Fruit fly (Drosophila melanogaster) whole organism, embryonic: ENCODE data around the gene Ythdf.

ENCODE experiments used
- BEAF-32 ChIP-seq: fragments of 200-800 bp; sonication (Bioruptor generic); optimal IDR thresholded peaks from 3 replicates; lab custom pipeline; 2017; ENCODE audit warnings: missing biosample characterization, missing genetic modification characterization, mild to moderate bottlenecking, moderate library complexity, missing genetic modification reagents
- CG10274 ChIP-seq: fragments of 200-800 bp; sonication (Bioruptor generic); optimal IDR thresholded peaks from 3 replicates; lab custom pipeline; 2017; ENCODE audit warnings: missing biosample characterization, mild to moderate bottlenecking, missing genetic modification characterization
- CG12155 ChIP-seq: fragments of 200-800 bp; sonication (Bioruptor generic); optimal IDR thresholded peaks from 3 replicates; lab custom pipeline; 2016; ENCODE audit warnings: missing biosample characterization, missing genetic modification characterization
- CG12659 ChIP-seq: fragments of 200-800 bp; sonication (Bioruptor generic); optimal IDR thresholded peaks from 3 replicates; lab custom pipeline; 2017; ENCODE audit warnings: mild to moderate bottlenecking, missing biosample characterization, missing genetic modification reagents, missing genetic modification characterization
- CG13287 ChIP-seq: fragments of 200-800 bp; sonication (Bioruptor generic); IDR thresholded peaks from 2 replicates; pipeline ENCODE4 v1.3.6; 2022; ENCODE audit warnings: missing biosample characterization, missing genetic modification characterization; ENCODE audit not compliant: partially characterized antibody
- CG14710 ChIP-seq: fragments of 200-800 bp; sonication (Bioruptor generic); optimal IDR thresholded peaks from 3 replicates; lab custom pipeline; 2019; ENCODE audit warnings: missing biosample characterization, mild to moderate bottlenecking, missing genetic modification characterization, moderate library complexity
- CG15696 ChIP-seq: fragments of 200-800 bp; sonication (Bioruptor generic); optimal IDR thresholded peaks from 2 replicates; lab custom pipeline; 2019; ENCODE audit warnings: missing biosample characterization, mild to moderate bottlenecking, missing genetic modification characterization, moderate library complexity
- CG2116 ChIP-seq: fragments of 200-800 bp; sonication (Bioruptor generic); optimal IDR thresholded peaks from 3 replicates; lab custom pipeline; 2018; ENCODE audit warnings: missing biosample characterization, mild to moderate bottlenecking, missing genetic modification characterization
- CG32767 ChIP-seq: fragments of 200-800 bp; sonication (Bioruptor generic); IDR thresholded peaks from 2 replicates; pipeline ENCODE4 v1.3.6; 2022; ENCODE audit warnings: missing biosample characterization, missing genetic modification characterization
- CG3847 ChIP-seq: fragments of 200-800 bp; sonication (Bioruptor generic); IDR thresholded peaks from 2 replicates; pipeline ENCODE4 v1.3.6; 2022; ENCODE audit warnings: missing biosample characterization, missing genetic modification characterization
- CG4360 ChIP-seq: fragments of 200-800 bp; sonication (Bioruptor generic); IDR thresholded peaks from 2 replicates; pipeline ENCODE4 v1.3.6; 2022; ENCODE audit warnings: missing biosample characterization, missing genetic modification characterization
- CG4617 ChIP-seq: fragments of 200-800 bp; sonication (Bioruptor generic); optimal IDR thresholded peaks from 3 replicates; lab custom pipeline; 2016; ENCODE audit warnings: missing biosample characterization, missing genetic modification characterization, borderline replicate concordance
- CG6854 ChIP-seq: fragments of 200-800 bp; sonication (Bioruptor generic); optimal IDR thresholded peaks from 3 replicates; lab custom pipeline; 2017; ENCODE audit warnings: missing biosample characterization, mild to moderate bottlenecking, missing genetic modification characterization
- CG7786 ChIP-seq: fragments of 200-800 bp; sonication (Bioruptor generic); optimal IDR thresholded peaks from 2 replicates; lab custom pipeline; 2016; ENCODE audit warnings: missing biosample characterization, missing genetic modification characterization
- Chrac-16 ChIP-seq: fragments of 200-800 bp; sonication (Bioruptor generic); optimal IDR thresholded peaks from 3 replicates; lab custom pipeline; 2016; ENCODE audit warnings: missing biosample characterization, missing genetic modification characterization
- Dll ChIP-seq: fragments of 200-800 bp; sonication (Bioruptor generic); IDR thresholded peaks from 4 replicates; pipeline ENCODE4 v1.3.6; 2022; ENCODE audit warnings: missing biosample characterization, missing genetic modification characterization; ENCODE audit not compliant: partially characterized antibody
- Dref ChIP-seq: fragments of 200-800 bp; sonication (Bioruptor generic); IDR thresholded peaks from 2 replicates; pipeline ENCODE4 v1.3.6; 2022; ENCODE audit warnings: missing biosample characterization, missing genetic modification characterization
- Ets97D ChIP-seq: fragments of 200-800 bp; sonication (Bioruptor generic); optimal IDR thresholded peaks from 3 replicates; lab custom pipeline; 2016; ENCODE audit warnings: missing biosample characterization, missing genetic modification characterization
- Fer3 ChIP-seq: fragments of 200-800 bp; sonication (Bioruptor generic); optimal IDR thresholded peaks from 2 replicates; lab custom pipeline; 2018; ENCODE audit warnings: missing biosample characterization, mild to moderate bottlenecking, missing genetic modification characterization, moderate library complexity
- GATAe ChIP-seq: fragments of 200-800 bp; sonication (Bioruptor generic); conservative IDR thresholded peaks from 2 replicates; pipeline ENCODE4 v1.3.6; 2022; ENCODE audit warnings: missing biosample characterization, missing genetic modification characterization
- Hr78 ChIP-seq, 2 experiments: fragments of 200-800 bp in 1 of 2; fragments of >200 bp in 1 of 2; sonication (Bioruptor generic) in 1 of 2; optimal IDR thresholded peaks; 2 replicates each; lab custom pipeline; 2017 to 2019; ENCODE audit warnings: missing biosample characterization in 2 of 2, missing genetic modification characterization in 2 of 2, mild to moderate bottlenecking in 1 of 2, moderate library complexity in 1 of 2
- Max ChIP-seq: fragments of 200-800 bp; sonication (Bioruptor generic); optimal IDR thresholded peaks from 2 replicates; lab custom pipeline; 2016; ENCODE audit warnings: missing biosample characterization, mild to moderate bottlenecking, missing genetic modification characterization
- Neu2 ChIP-seq: fragments of 200-800 bp; sonication (Bioruptor generic); optimal IDR thresholded peaks from 3 replicates; lab custom pipeline; 2016; ENCODE audit warnings: missing biosample characterization, missing genetic modification characterization, borderline replicate concordance
- Nf-YB ChIP-seq: fragments of 200-800 bp; sonication (Bioruptor generic); optimal IDR thresholded peaks from 3 replicates; lab custom pipeline; 2019; ENCODE audit warnings: missing biosample characterization, mild to moderate bottlenecking, missing genetic modification characterization, moderate library complexity
- Sry-δ ChIP-seq: fragments of 200-800 bp; sonication (Bioruptor generic); optimal IDR thresholded peaks from 2 replicates; lab custom pipeline; 2016; ENCODE audit warnings: missing biosample characterization, missing genetic modification characterization
- Stat92E ChIP-seq, 3 experiments: fragments of >200 bp in 2 of 3; fragments of 200-800 bp in 1 of 3; sonication (Bioruptor generic) in 1 of 3; optimal IDR thresholded peaks; 2 replicates each; lab custom pipeline; 2017 to 2019; ENCODE audit warnings: missing biosample characterization in 3 of 3, missing genetic modification characterization in 3 of 3, mild to moderate bottlenecking in 1 of 3, moderate library complexity in 1 of 3
- amos ChIP-seq: fragments of 200-800 bp; sonication (Bioruptor generic); IDR thresholded peaks from 2 replicates; pipeline ENCODE4 v1.3.6; 2022; ENCODE audit warnings: missing biosample characterization, missing genetic modification characterization; ENCODE audit not compliant: partially characterized antibody
- ash1 ChIP-seq: fragments of 200-800 bp; sonication (Bioruptor generic); optimal IDR thresholded peaks from 2 replicates; lab custom pipeline; 2018; ENCODE audit warnings: missing biosample characterization, mild to moderate bottlenecking, missing genetic modification characterization
- cad ChIP-seq: fragments of >200 bp; optimal IDR thresholded peaks from 2 replicates; lab custom pipeline; 2017; ENCODE audit warnings: missing biosample characterization, missing genetic modification characterization
- ci ChIP-seq: fragments of 200-800 bp; sonication (Bioruptor generic); IDR thresholded peaks from 3 replicates; pipeline ENCODE4 v1.3.6; 2022; ENCODE audit warnings: missing biosample characterization, missing genetic modification characterization
- croc ChIP-seq: fragments of 200-800 bp; sonication (Bioruptor generic); conservative IDR thresholded peaks from 3 replicates; pipeline ENCODE4 v1.3.6; 2022; ENCODE audit warnings: missing biosample characterization, missing genetic modification characterization
- danr ChIP-seq: fragments of 200-800 bp; sonication (Bioruptor generic); IDR thresholded peaks from 2 replicates; pipeline ENCODE4 v1.3.6; 2022; ENCODE audit warnings: missing biosample characterization, missing genetic modification characterization
- eve ChIP-seq, 2 experiments: fragments of >200 bp; optimal IDR thresholded peaks; 2 replicates each; lab custom pipeline; 2017; ENCODE audit warnings: missing biosample characterization in 2 of 2, missing genetic modification characterization in 2 of 2
- ewg ChIP-seq: fragments of 200-800 bp; sonication (Bioruptor generic); optimal IDR thresholded peaks from 3 replicates; lab custom pipeline; 2017; ENCODE audit warnings: mild to moderate bottlenecking, missing biosample characterization, missing genetic modification reagents, missing genetic modification characterization
- inv ChIP-seq: fragments of 200-800 bp; sonication (Bioruptor generic); IDR thresholded peaks from 2 replicates; pipeline ENCODE4 v1.3.6; 2022; ENCODE audit warnings: missing biosample characterization, missing genetic modification characterization; ENCODE audit not compliant: partially characterized antibody
- jing ChIP-seq: fragments of 200-800 bp; sonication (Bioruptor generic); optimal IDR thresholded peaks from 2 replicates; lab custom pipeline; 2018; ENCODE audit warnings: missing biosample characterization, mild to moderate bottlenecking, missing genetic modification characterization
- klu ChIP-seq: fragments of 200-800 bp; sonication (Bioruptor generic); IDR thresholded peaks from 2 replicates; pipeline ENCODE4 v1.3.6; 2022; ENCODE audit warnings: missing biosample characterization, missing genetic modification characterization
- mirr ChIP-seq: fragments of 200-800 bp; sonication (Bioruptor generic); optimal IDR thresholded peaks from 3 replicates; lab custom pipeline; 2018; ENCODE audit warnings: missing biosample characterization, mild to moderate bottlenecking, missing genetic modification characterization
- pho ChIP-seq: fragments of 200-800 bp; sonication (Bioruptor generic); optimal IDR thresholded peaks from 2 replicates; lab custom pipeline; 2016; ENCODE audit warnings: missing biosample characterization, missing genetic modification characterization
- phol ChIP-seq: fragments of 200-800 bp; sonication (Bioruptor generic); optimal IDR thresholded peaks from 3 replicates; lab custom pipeline; 2018; ENCODE audit warnings: missing biosample characterization, mild to moderate bottlenecking, missing genetic modification characterization, moderate library complexity
- slp2 ChIP-seq: fragments of 200-800 bp; sonication (Bioruptor generic); optimal IDR thresholded peaks from 2 replicates; lab custom pipeline; 2016; ENCODE audit warnings: missing biosample characterization, missing genetic modification characterization
- stwl ChIP-seq: fragments of 200-800 bp; sonication (Bioruptor generic); optimal IDR thresholded peaks from 3 replicates; lab custom pipeline; 2018; ENCODE audit warnings: missing biosample characterization, mild to moderate bottlenecking, missing genetic modification characterization, moderate library complexity
- trem ChIP-seq: fragments of 200-800 bp; optimal IDR thresholded peaks from 3 replicates; lab custom pipeline; 2019; ENCODE audit warnings: missing biosample characterization, mild to moderate bottlenecking, missing genetic modification characterization, moderate library complexity
- vnd ChIP-seq: fragments of 200-800 bp; sonication (Bioruptor generic); IDR thresholded peaks from 3 replicates; pipeline ENCODE4 v1.3.6; 2022; ENCODE audit warnings: missing biosample characterization, missing genetic modification characterization; ENCODE audit not compliant: partially characterized antibody
- wek ChIP-seq: fragments of 200-800 bp; sonication (Bioruptor generic); optimal IDR thresholded peaks from 3 replicates; lab custom pipeline; 2018; ENCODE audit warnings: missing biosample characterization, mild to moderate bottlenecking, missing genetic modification characterization, moderate library complexity
- zen2 ChIP-seq: fragments of 200-800 bp; sonication (Bioruptor generic); IDR thresholded peaks from 3 replicates; pipeline ENCODE4 v1.3.6; 2022; ENCODE audit warnings: missing biosample characterization, missing genetic modification characterization; ENCODE audit not compliant: partially characterized antibody
- zfh2 ChIP-seq: fragments of 200-800 bp; sonication (Bioruptor generic); optimal IDR thresholded peaks from 2 replicates; lab custom pipeline; 2016; ENCODE audit warnings: missing biosample characterization, missing genetic modification characterization

Gene Ythdf

DNA sequence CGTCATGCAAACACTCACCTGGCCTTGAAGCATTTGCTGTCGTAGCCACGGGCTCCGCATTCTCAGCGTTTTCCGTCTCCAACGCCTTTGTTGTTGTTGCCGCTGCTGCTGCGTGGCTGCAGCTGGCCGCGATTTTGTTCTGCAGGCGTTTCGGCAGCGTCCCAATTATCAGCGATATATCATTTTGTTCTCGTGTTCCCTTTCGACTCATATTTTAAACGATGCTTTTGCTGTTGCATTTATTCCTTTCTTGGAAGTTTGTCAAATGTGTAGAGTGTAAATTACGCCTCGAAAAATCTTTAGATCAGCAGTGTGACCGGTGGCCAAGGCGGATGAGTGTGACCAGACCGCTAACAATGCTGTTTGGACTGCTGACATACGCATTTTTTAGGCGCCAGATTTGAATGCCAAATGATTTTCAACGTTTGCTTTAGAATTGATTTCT lies 5.9 kb downstream of the Ythdf start, which contains the start of gene Smg6 (continued):
- TF ChIP-seq Hr78 (GFP tag; optimal IDR thresholded peaks at IDR 0.05; lab: Kevin White, UChicago) (no peak), croc (GFP tag; lab: Robert Waterston, UW) (no peak), amos (GFP tag; lab: Robert Waterston, UW) (peak; percentile 31; the same call in 1 of the 2 replicates), CG12659 (GFP tag; lab: Kevin White, UChicago) (peak; percentile 1), CG3847 (GFP tag; lab: Robert Waterston, UW) (peak; percentile 35; the same call in 1 of the 2 replicates), CG4360 (GFP tag; lab: Robert Waterston, UW) (peak; percentile 93), eve (GFP tag; optimal IDR thresholded peaks at IDR 0.05; lab: Kevin White, UChicago) (no peak), inv (no peak), vnd (GFP tag; lab: Robert Waterston, UW) (no peak), zen2 (GFP tag; lab: Robert Waterston, UW) (no peak), cad (GFP tag; lab: Kevin White, UChicago) (no peak), CG2116 (GFP tag; lab: Kevin White, UChicago) (peak; percentile 56), CG13287 (GFP tag; lab: Robert Waterston, UW) (peak; percentile 52), ash1 (GFP tag; lab: Kevin White, UChicago) (no peak), CG14710 (peak; percentile 49), stwl (tag; lab: Kevin White, UChicago) (peak; percentile 73), Ets97D (GFP tag; lab: Kevin White, UChicago) (peak; percentile 28), trem (tag; lab: Kevin White, UChicago) (peak; percentile 61), CG7786 (no peak), jing (GFP tag; lab: Kevin White, UChicago) (no peak), zfh2 (GFP tag; lab: Kevin White, UChicago) (no peak), CG32767 (no peak), mirr (no peak), GATAe (GFP tag; lab: Robert Waterston, UW) (no peak), wek (GFP tag; lab: Kevin White, UChicago) (no peak), Dll (GFP tag; lab: Robert Waterston, UW) (peak; percentile 30; the same call in 1 of the 4 replicates), phol (tag; lab: Kevin White, UChicago) (peak; percentile 3), Neu2 (no peak), BEAF-32 (GFP tag; lab: Kevin White, UChicago) (peak; percentile 39), Max (GFP tag; lab: Kevin White, UChicago) (peak; percentile 12), ewg (peak; percentile 9), Nf-YB (GFP tag; lab: Kevin White, UChicago) (no peak), ci (GFP tag; lab: Robert Waterston, UW) (0 out of 3 replicates have a peak, but pooled peaks have one; percentile 21), CG12155 (no peak), klu (no peak), Chrac-16 (GFP tag; lab: Kevin White, UChicago) (no peak), pho (GFP tag; lab: Kevin White, UChicago) (no peak), CG4617 (GFP tag; lab: Kevin White, UChicago) (peak; percentile 91), CG6854 (GFP tag; lab: Kevin White, UChicago) (no peak), Fer3 (tag; lab: Kevin White, UChicago) (no peak), slp2 (GFP tag; lab: Kevin White, UChicago) (no peak), CG15696 (tag; lab: Kevin White, UChicago) (no peak), Stat92E (GFP tag; optimal IDR thresholded peaks at IDR 0.05; lab: Kevin White, UChicago) (peak in 1 of 3 experiments; percentile 59), Sry-δ (GFP tag; lab: Kevin White, UChicago) (peak; percentile 45), Dref (GFP tag; lab: Robert Waterston, UW) (peak; percentile 27; the same call in 1 of the 2 replicates), CG10274 (no peak), danr (GFP tag; lab: Robert Waterston, UW) (no peak)
- TF ChIP-seq, all 482 proteins: peak for 52
